Worm (Caenorhabditis elegans) whole organism, mixed stage, embryonic: ENCODE results near the gene phat-6.

Source experiments
- elt-3 ChIP-seq: fragments of 150-350 bp; optimal IDR thresholded peaks from 2 replicates; lab custom pipeline; 2014; ENCODE audit warnings: missing biosample characterization, missing genetic modification characterization
- mep-1 ChIP-seq: fragments of 150-350 bp; optimal IDR thresholded peaks from 2 replicates; lab custom pipeline; 2017; ENCODE audit warnings: missing biosample characterization, missing genetic modification reagents, missing genetic modification characterization, inconsistent platforms
- nhr-28 ChIP-seq: fragments of 150-350 bp; optimal IDR thresholded peaks from 2 replicates; lab custom pipeline; 2014; ENCODE audit warnings: missing biosample characterization, missing genetic modification characterization
- nhr-76 ChIP-seq: sonication (generic microtip); optimal IDR thresholded peaks from 2 replicates; lab custom pipeline; 2017; ENCODE audit warnings: missing biosample characterization, missing genetic modification characterization
- snpc-4 ChIP-seq: fragments of 150-350 bp; optimal IDR thresholded peaks from 2 replicates; lab custom pipeline; 2014; ENCODE audit warnings: missing biosample characterization, missing genetic modification characterization
- sptf-1 ChIP-seq: sonication (generic microtip); optimal IDR thresholded peaks from 2 replicates; lab custom pipeline; 2017; ENCODE audit warnings: mild to moderate bottlenecking, missing genetic modification characterization, moderate library complexity, missing compliant biosample characterization
- unc-62 ChIP-seq: fragments of 150-350 bp; optimal IDR thresholded peaks from 2 replicates; lab custom pipeline; 2014; ENCODE audit warnings: missing biosample characterization, missing genetic modification reagents, missing genetic modification characterization

DNA sequence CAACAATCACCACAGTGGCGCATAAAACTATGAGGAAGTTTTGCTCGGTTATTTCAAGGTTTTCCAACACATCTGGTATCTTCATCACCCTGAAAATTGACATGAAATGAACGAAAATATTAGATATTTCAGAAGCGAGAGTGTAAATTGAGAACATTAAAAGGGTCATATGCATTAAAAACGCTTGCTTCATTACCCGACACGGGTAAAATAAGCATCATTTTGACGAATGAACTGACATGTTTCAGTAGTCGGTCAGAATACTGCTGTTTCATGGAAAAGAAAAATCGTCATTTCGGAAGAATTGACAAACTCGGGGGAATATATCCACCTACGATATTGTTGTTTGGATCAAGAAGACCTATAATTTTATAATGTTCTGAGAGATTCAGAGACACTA, 4.9 kb upstream of the phat-6 start, which contains the start of gene snt-7:
- TF ChIP-seq nhr-76 (tag; lab: Kevin White, UChicago), result no peak
- TF ChIP-seq snpc-4 (tag; lab: Kevin White, UChicago), result no peak
- no peak for TF ChIP-seq unc-62
- TF ChIP-seq nhr-28 (tag; lab: Kevin White, UChicago), result no peak
- TF ChIP-seq mep-1, result no peak
- TF ChIP-seq sptf-1 (tag; lab: Kevin White, UChicago), result no peak
- TF ChIP-seq elt-3 (tag; lab: Kevin White, UChicago), result no peak
